Worm (Caenorhabditis elegans) whole organism, late embryonic: ENCODE results near the gene osm-12.

Experiments used
- C38D4.7 ChIP-seq: fragments of 200-800 bp; sonication (Bioruptor generic); optimal IDR thresholded peaks from 2 replicates; lab custom pipeline; 2018; ENCODE audit warnings: mild to moderate bottlenecking, missing genetic modification characterization, moderate library complexity, missing compliant biosample characterization
- F13H6.1 ChIP-seq: sonication (generic microtip); optimal IDR thresholded peaks from 2 replicates; lab custom pipeline; 2016; ENCODE audit warnings: missing genetic modification characterization, missing compliant biosample characterization
- ama-1 ChIP-seq: fragments of 150-350 bp; optimal IDR thresholded peaks from 2 replicates; lab custom pipeline; 2014
- ceh-9 ChIP-seq: sonication (generic microtip); optimal IDR thresholded peaks from 2 replicates; lab custom pipeline; 2016; ENCODE audit warnings: mild to moderate bottlenecking, missing genetic modification characterization, inconsistent platforms, missing compliant biosample characterization
- ets-4 ChIP-seq: sonication (generic microtip); optimal IDR thresholded peaks from 2 replicates; lab custom pipeline; 2016; ENCODE audit warnings: missing genetic modification characterization, missing compliant biosample characterization
- fkh-10 ChIP-seq: fragments of 150-350 bp; optimal IDR thresholded peaks from 2 replicates; lab custom pipeline; 2014; ENCODE audit warnings: missing biosample characterization, missing genetic modification reagents, missing genetic modification characterization
- hlh-30 ChIP-seq: sonication (generic microtip); optimal IDR thresholded peaks from 2 replicates; lab custom pipeline; 2017; ENCODE audit warnings: antibody characterized with exemption, missing genetic modification characterization, missing compliant biosample characterization; ENCODE audit not compliant: insufficient read depth
- lin-11 ChIP-seq: fragments of 200-800 bp; sonication (Bioruptor generic); optimal IDR thresholded peaks from 2 replicates; lab custom pipeline; 2018; ENCODE audit warnings: mild to moderate bottlenecking, missing genetic modification characterization, missing compliant biosample characterization
- nfya-1 ChIP-seq: sonication (generic microtip); optimal IDR thresholded peaks from 2 replicates; lab custom pipeline; 2017; ENCODE audit warnings: missing genetic modification characterization, mild to moderate bottlenecking, missing compliant biosample characterization, antibody characterized with exemption, moderate library complexity
- nhr-11 ChIP-seq: fragments of 150-350 bp; optimal IDR thresholded peaks from 2 replicates; lab custom pipeline; 2014; ENCODE audit warnings: missing biosample characterization, missing genetic modification characterization
- pros-1 ChIP-seq: fragments of 150-350 bp; optimal IDR thresholded peaks from 2 replicates; lab custom pipeline; 2014; ENCODE audit warnings: missing biosample characterization, missing genetic modification reagents, missing genetic modification characterization
- ztf-16 ChIP-seq: sonication (generic microtip); optimal IDR thresholded peaks from 2 replicates; lab custom pipeline; 2017; ENCODE audit warnings: missing genetic modification characterization, missing compliant biosample characterization

DNA sequence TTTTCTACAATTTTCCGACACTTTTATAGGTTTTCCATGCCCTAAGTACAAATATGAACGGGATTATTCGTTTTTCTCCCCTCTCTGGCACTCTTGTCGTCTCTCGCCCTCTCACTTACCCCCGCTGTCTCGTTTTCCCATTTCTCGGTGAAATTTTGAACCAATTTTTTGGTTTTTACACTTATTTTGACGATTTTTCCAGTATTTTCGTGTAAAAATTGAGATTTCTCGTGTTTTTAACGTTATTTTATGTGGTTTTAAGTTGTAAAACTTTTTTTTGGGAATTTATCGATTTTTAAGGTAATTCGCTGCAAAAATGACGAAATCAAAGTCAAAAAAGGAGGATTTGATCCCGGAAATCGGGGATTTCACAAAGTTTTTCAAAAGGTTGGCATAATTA is 49.7 kb downstream of the osm-12 start, which contains the start of gene Y75B8A.7:
- TF ChIP-seq fkh-10 (GFP tag; lab: Kevin White, UChicago) (no peak), F13H6.1 (tag; lab: Kevin White, UChicago) (no peak), nfya-1 (tag; lab: Kevin White, UChicago) (no peak), lin-11 (tag; lab: Kevin White, UChicago) (no peak), pros-1 (tag; lab: Kevin White, UChicago) (no peak), nhr-11 (tag; lab: Kevin White, UChicago) (no peak), ets-4 (tag; lab: Kevin White, UChicago) (no peak), ceh-9 (tag; lab: Kevin White, UChicago) (no peak), hlh-30 (no peak), C38D4.7 (GFP tag; lab: Kevin White, UChicago) (no peak), ztf-16 (no peak), ama-1 (lab: Kevin White, UChicago) (no peak)
